Worm (Caenorhabditis elegans): ENCODE measurements around the gene kbp-3.

kbp-3 gene

ce11 chrII:14380778-14381177 lies 9.1 kb downstream of the kbp-3 start:
- TF ChIP-seq aha-1 (tag) (peak; percentile 93), snpc-1.2 (GFP tag; IDR thresholded peaks at IDR 0.05) (no peak)

ce11 chrII:14377796-14378195 lies 12.1 kb downstream of the kbp-3 start, which contains the start of gene acr-20:
TSS of gene acr-20 (minus strand) at chrII:14377896.
- TF ChIP-seq madf-5 (GFP tag; IDR thresholded peaks at IDR 0.05) (no peak), mxl-2 (GFP tag; conservative IDR thresholded peaks at IDR 0.05) (no peak), daf-12 (tag; optimal IDR thresholded peaks at IDR 0.05) (no peak), nhr-6 (tag; optimal IDR thresholded peaks at IDR 0.05) (no peak), ama-1 (optimal IDR thresholded peaks at IDR 0.05) (no peak), lin-39 (tag; optimal IDR thresholded peaks at IDR 0.05) (no peak), Y105C5A.15 (GFP tag; IDR thresholded peaks at IDR 0.05) (no peak), T26A8.4 (GFP tag; IDR thresholded peaks at IDR 0.05) (no peak), dmd-8 (GFP tag; IDR thresholded peaks at IDR 0.05) (no peak), Y48G9A.11 (GFP tag; IDR thresholded peaks at IDR 0.05) (no peak), fos-1 (tag; optimal IDR thresholded peaks at IDR 0.05) (no peak), zag-1 (tag; optimal IDR thresholded peaks at IDR 0.05) (no peak), zfp-3 (GFP tag; conservative IDR thresholded peaks at IDR 0.05) (no peak), nhr-77 (tag; optimal IDR thresholded peaks at IDR 0.05) (no peak), lin-1 (GFP tag; IDR thresholded peaks at IDR 0.05) (no peak), rbr-2 (tag; optimal IDR thresholded peaks at IDR 0.05) (no peak), mdt-29 (GFP tag; IDR thresholded peaks at IDR 0.05) (no peak), hif-1 (tag; optimal IDR thresholded peaks at IDR 0.05) (no peak), ZK337.2 (GFP tag; IDR thresholded peaks at IDR 0.05) (no peak), F49E8.2 (tag; optimal IDR thresholded peaks at IDR 0.05; ENCODE audit: borderline replicate concordance) (no peak)

- TF ChIP-seq ces-1 (GFP tag; optimal IDR thresholded peaks at IDR 0.05): no peak
- TF ChIP-seq aha-1 (tag): peak; percentile 85
These were observed 15.3 kb downstream of the kbp-3 start for ce11 chrII:14374594-14374993.

- TF ChIP-seq nhr-42 (GFP tag; IDR thresholded peaks at IDR 0.05) (peak; percentile 20; the same call in 1 of the 2 replicates), mep-1 (tag; optimal IDR thresholded peaks at IDR 0.05) (peak; percentile 76), daf-12 (tag; optimal IDR thresholded peaks at IDR 0.05) (no peak), R02D3.7 (tag; optimal IDR thresholded peaks at IDR 0.05) (no peak), php-3 (GFP tag; IDR thresholded peaks at IDR 0.05) (no peak), lin-38 (GFP tag; IDR thresholded peaks at IDR 0.05) (peak; percentile 61), nhr-28 (tag; optimal IDR thresholded peaks at IDR 0.05) (peak; percentile 13), rbr-2 (tag; optimal IDR thresholded peaks at IDR 0.05) (peak; percentile 57), F49E8.2 (tag; optimal IDR thresholded peaks at IDR 0.05; ENCODE audit: borderline replicate concordance) (peak; percentile 28), dmd-6 (GFP tag; IDR thresholded peaks at IDR 0.05) (0 out of 2 replicates have a peak, but pooled peaks have one; percentile 16), F37D6.2 (tag; optimal IDR thresholded peaks at IDR 0.05) (peak; percentile 25), unc-130 (GFP tag; optimal IDR thresholded peaks at IDR 0.05) (peak; percentile 2), hlh-11 (tag; optimal IDR thresholded peaks at IDR 0.05) (peak; percentile 26), vab-7 (GFP tag; IDR thresholded peaks at IDR 0.05) (peak; percentile 38; the same call in 1 of the 2 replicates), nhr-11 (tag; optimal IDR thresholded peaks at IDR 0.05) (peak; percentile 12), dpl-1 (GFP tag; optimal IDR thresholded peaks at IDR 0.05) (peak; percentile 78), mxl-3 (GFP tag; optimal IDR thresholded peaks at IDR 0.05) (peak; percentile 13), fkh-10 (GFP tag; optimal IDR thresholded peaks at IDR 0.05) (peak; percentile 67), nhr-111 (GFP tag; optimal IDR thresholded peaks at IDR 0.05) (no peak), ceh-32 (tag; optimal IDR thresholded peaks at IDR 0.05; ENCODE audit: poor library complexity) (no peak), hif-1 (tag; optimal IDR thresholded peaks at IDR 0.05) (peak in 1 of 2 experiments; percentile 64), mdl-1 (tag; optimal IDR thresholded peaks at IDR 0.05) (peak in 1 of 2 experiments; percentile 16), aha-1 (tag) (peak; percentile 83), unc-62 (GFP tag; optimal IDR thresholded peaks at IDR 0.05 in 1 of 2) (peak in 1 of 2 experiments; percentile 84), unc-62 (tag; optimal IDR thresholded peaks at IDR 0.05) (no peak), dve-1 (tag; optimal IDR thresholded peaks at IDR 0.05; ENCODE audit: insufficient read depth) (peak; percentile 45), hmg-1.1 (GFP tag; IDR thresholded peaks at IDR 0.05) (0 out of 2 replicates have a peak, but pooled peaks have one; percentile 43)
These were observed 24.6 kb downstream of the kbp-3 start, which contains the start of gene imb-2 for ce11 chrII:14365182-14365751. TSS of gene imb-2 (plus strand) at chrII:14365701.

Measured in whole organism, L4 larva.